Fruit fly (Drosophila melanogaster) whole organism, embryonic: ENCODE data around the gene CG12948.

ENCODE experiments used
- CG12219 ChIP-seq: fragments of 200-800 bp; sonication (Bioruptor generic); optimal IDR thresholded peaks from 3 replicates; lab custom pipeline; 2018; ENCODE audit warnings: missing biosample characterization, mild to moderate bottlenecking, missing genetic modification characterization
- CG1233 ChIP-seq: fragments of 200-800 bp; sonication (Bioruptor generic); optimal IDR thresholded peaks from 4 replicates; lab custom pipeline; 2018; ENCODE audit warnings: missing biosample characterization, mild to moderate bottlenecking, missing genetic modification characterization
- CG17361 ChIP-seq: fragments of 200-800 bp; sonication (Bioruptor generic); IDR thresholded peaks from 3 replicates; pipeline ENCODE4 v1.3.6; 2022; ENCODE audit warnings: missing biosample characterization, missing genetic modification characterization
- CG17912 ChIP-seq: fragments of 200-800 bp; sonication (Bioruptor generic); optimal IDR thresholded peaks from 2 replicates; lab custom pipeline; 2018; ENCODE audit warnings: missing biosample characterization, mild to moderate bottlenecking, missing genetic modification characterization
- CG18476 ChIP-seq: fragments of 200-800 bp; sonication (Bioruptor generic); optimal IDR thresholded peaks from 2 replicates; lab custom pipeline; 2016; ENCODE audit warnings: missing biosample characterization, mild to moderate bottlenecking, missing genetic modification characterization
- CG2202 ChIP-seq: fragments of 200-800 bp; sonication (Bioruptor generic); optimal IDR thresholded peaks from 2 replicates; lab custom pipeline; 2018; ENCODE audit warnings: missing biosample characterization, mild to moderate bottlenecking, missing genetic modification characterization
- CG2875 ChIP-seq: fragments of 200-800 bp; sonication (Bioruptor generic); optimal IDR thresholded peaks from 2 replicates; lab custom pipeline; 2017; ENCODE audit warnings: missing biosample characterization, mild to moderate bottlenecking, missing genetic modification characterization, missing genetic modification reagents
- CG3065 ChIP-seq: fragments of 200-800 bp; sonication (Bioruptor generic); optimal IDR thresholded peaks from 2 replicates; lab custom pipeline; 2016; ENCODE audit warnings: missing biosample characterization, missing genetic modification characterization
- CG31388 ChIP-seq: fragments of 200-800 bp; sonication (Bioruptor generic); optimal IDR thresholded peaks from 2 replicates; lab custom pipeline; 2016; ENCODE audit warnings: missing biosample characterization, missing genetic modification characterization
- CG32532 ChIP-seq: fragments of 200-800 bp; sonication (Bioruptor generic); IDR thresholded peaks from 2 replicates; pipeline ENCODE4 v1.3.6; 2022; ENCODE audit warnings: missing biosample characterization, missing genetic modification characterization
- CG34376 ChIP-seq: fragments of 200-800 bp; sonication (Bioruptor generic); optimal IDR thresholded peaks from 2 replicates; lab custom pipeline; 2018; ENCODE audit warnings: missing biosample characterization, mild to moderate bottlenecking, missing genetic modification characterization
- CG4404 ChIP-seq: fragments of 200-800 bp; sonication (Bioruptor generic); IDR thresholded peaks from 2 replicates; pipeline ENCODE4 v1.3.6; 2022; ENCODE audit warnings: missing biosample characterization, missing genetic modification characterization
- CG6689 ChIP-seq: fragments of 200-800 bp; sonication (Bioruptor generic); IDR thresholded peaks from 2 replicates; pipeline ENCODE4 v1.3.6; 2022; ENCODE audit warnings: missing biosample characterization, missing genetic modification characterization
- CG7963 ChIP-seq: fragments of 200-800 bp; sonication (Bioruptor generic); IDR thresholded peaks from 3 replicates; pipeline ENCODE4 v1.3.6; 2022; ENCODE audit warnings: missing biosample characterization, missing genetic modification characterization; ENCODE audit not compliant: partially characterized antibody
- CG8765 ChIP-seq: fragments of 200-800 bp; sonication (Bioruptor generic); IDR thresholded peaks from 2 replicates; pipeline ENCODE4 v1.3.6; 2022; ENCODE audit warnings: missing biosample characterization, missing genetic modification characterization
- Dip3 ChIP-seq: fragments of 200-800 bp; sonication (Bioruptor generic); optimal IDR thresholded peaks from 3 replicates; lab custom pipeline; 2016; ENCODE audit warnings: missing biosample characterization, missing genetic modification characterization
- Dll ChIP-seq: fragments of 200-800 bp; sonication (Bioruptor generic); IDR thresholded peaks from 4 replicates; pipeline ENCODE4 v1.3.6; 2022; ENCODE audit warnings: missing biosample characterization, missing genetic modification characterization; ENCODE audit not compliant: partially characterized antibody
- MESR4 ChIP-seq: fragments of 200-800 bp; sonication (Bioruptor generic); optimal IDR thresholded peaks from 2 replicates; lab custom pipeline; 2018; ENCODE audit warnings: missing biosample characterization, mild to moderate bottlenecking, missing genetic modification characterization, moderate library complexity
- MTF-1 ChIP-seq: fragments of 200-800 bp; sonication (Bioruptor generic); optimal IDR thresholded peaks from 2 replicates; lab custom pipeline; 2018; ENCODE audit warnings: missing biosample characterization, mild to moderate bottlenecking, missing genetic modification characterization, borderline replicate concordance
- Myb ChIP-seq: fragments of 200-800 bp; sonication (Bioruptor generic); optimal IDR thresholded peaks from 2 replicates; lab custom pipeline; 2016; ENCODE audit warnings: missing biosample characterization, missing genetic modification characterization
- NC2α ChIP-seq: fragments of 200-800 bp; sonication (Bioruptor generic); optimal IDR thresholded peaks from 2 replicates; lab custom pipeline; 2016; ENCODE audit warnings: missing biosample characterization, missing genetic modification characterization
- PHDP ChIP-seq: fragments of 200-800 bp; sonication (Bioruptor generic); optimal IDR thresholded peaks from 3 replicates; lab custom pipeline; 2018; ENCODE audit warnings: missing biosample characterization, mild to moderate bottlenecking, missing genetic modification characterization, moderate library complexity
- Poxn ChIP-seq: fragments of 200-800 bp; sonication (Bioruptor generic); IDR thresholded peaks from 2 replicates; pipeline ENCODE4 v1.3.6; 2022; ENCODE audit warnings: missing biosample characterization, missing genetic modification characterization
- Ravus ChIP-seq: fragments of 200-800 bp; sonication (Bioruptor generic); IDR thresholded peaks from 2 replicates; pipeline ENCODE4 v1.3.6; 2022; ENCODE audit warnings: missing biosample characterization, missing genetic modification characterization
- Sry-δ ChIP-seq: fragments of 200-800 bp; sonication (Bioruptor generic); optimal IDR thresholded peaks from 2 replicates; lab custom pipeline; 2016; ENCODE audit warnings: missing biosample characterization, missing genetic modification characterization
- Trl ChIP-seq, 3 experiments: fragments of >200 bp in 2 of 3; fragments of 200-800 bp in 1 of 3; sonication (Bioruptor generic) in 1 of 3; optimal IDR thresholded peaks; 2 replicates in 1 of 3; 3 replicates in 2 of 3; lab custom pipeline; 2016 to 2017; ENCODE audit warnings: missing biosample characterization in 1 of 3, missing genetic modification characterization in 1 of 3
- ac ChIP-seq: fragments of 200-800 bp; sonication (Bioruptor generic); optimal IDR thresholded peaks from 3 replicates; lab custom pipeline; 2017; ENCODE audit warnings: missing biosample characterization, mild to moderate bottlenecking, missing genetic modification characterization
- br ChIP-seq: fragments of >200 bp; optimal IDR thresholded peaks from 2 replicates; lab custom pipeline; 2017
- crp ChIP-seq, 2 experiments: fragments of 200-800 bp; sonication (Bioruptor generic); optimal IDR thresholded peaks; 2 replicates in 1 of 2; 3 replicates in 1 of 2; lab custom pipeline; 2017; ENCODE audit warnings: missing biosample characterization in 2 of 2, missing genetic modification characterization in 2 of 2, mild to moderate bottlenecking in 1 of 2, moderate library complexity in 1 of 2
- hb ChIP-seq: fragments of 200-800 bp; sonication (Bioruptor generic); IDR thresholded peaks from 3 replicates; pipeline ENCODE4 v1.3.6; 2022; ENCODE audit warnings: missing biosample characterization, missing genetic modification characterization; ENCODE audit not compliant: partially characterized antibody
- jigr1 ChIP-seq: fragments of 200-800 bp; sonication (Bioruptor generic); IDR thresholded peaks from 3 replicates; pipeline ENCODE4 v1.3.6; 2022; ENCODE audit warnings: missing biosample characterization, missing genetic modification characterization
- lilli ChIP-seq: fragments of 200-800 bp; sonication (Bioruptor generic); optimal IDR thresholded peaks from 3 replicates; lab custom pipeline; 2016; ENCODE audit warnings: missing biosample characterization, missing genetic modification characterization
- maf-S ChIP-seq: fragments of 200-800 bp; sonication (Bioruptor generic); optimal IDR thresholded peaks from 2 replicates; lab custom pipeline; 2016; ENCODE audit warnings: missing biosample characterization, missing genetic modification characterization
- mam ChIP-seq: fragments of 200-800 bp; sonication (Bioruptor generic); optimal IDR thresholded peaks from 3 replicates; lab custom pipeline; 2016; ENCODE audit warnings: missing biosample characterization, missing genetic modification characterization
- nau ChIP-seq: fragments of 200-800 bp; sonication (Bioruptor generic); optimal IDR thresholded peaks from 3 replicates; lab custom pipeline; 2017; ENCODE audit warnings: missing biosample characterization, mild to moderate bottlenecking, missing genetic modification characterization, missing genetic modification reagents
- nmo ChIP-seq: fragments of 200-800 bp; sonication (Bioruptor generic); optimal IDR thresholded peaks from 2 replicates; lab custom pipeline; 2018; ENCODE audit warnings: missing biosample characterization, mild to moderate bottlenecking, missing genetic modification characterization, moderate library complexity
- oc ChIP-seq: fragments of 200-800 bp; sonication (Bioruptor generic); optimal IDR thresholded peaks from 2 replicates; lab custom pipeline; 2018; ENCODE audit warnings: missing biosample characterization, mild to moderate bottlenecking, missing genetic modification characterization, moderate library complexity
- pfk ChIP-seq: fragments of 200-800 bp; sonication (Bioruptor generic); optimal IDR thresholded peaks from 2 replicates; lab custom pipeline; 2018; ENCODE audit warnings: missing biosample characterization, mild to moderate bottlenecking, missing genetic modification characterization, moderate library complexity
- phol ChIP-seq: fragments of 200-800 bp; sonication (Bioruptor generic); optimal IDR thresholded peaks from 3 replicates; lab custom pipeline; 2018; ENCODE audit warnings: missing biosample characterization, mild to moderate bottlenecking, missing genetic modification characterization, moderate library complexity
- pnt ChIP-seq: fragments of 200-800 bp; sonication (Bioruptor generic); optimal IDR thresholded peaks from 3 replicates; lab custom pipeline; 2016; ENCODE audit warnings: missing biosample characterization, missing genetic modification characterization
- ro ChIP-seq: fragments of 200-800 bp; sonication (Bioruptor generic); IDR thresholded peaks from 2 replicates; pipeline ENCODE4 v1.3.6; 2022; ENCODE audit warnings: missing biosample characterization, missing genetic modification characterization
- so ChIP-seq: fragments of 200-800 bp; sonication (Bioruptor generic); IDR thresholded peaks from 3 replicates; pipeline ENCODE4 v1.3.6; 2022; ENCODE audit warnings: missing biosample characterization, missing genetic modification characterization
- sug ChIP-seq: fragments of 200-800 bp; optimal IDR thresholded peaks from 2 replicates; lab custom pipeline; 2019; ENCODE audit warnings: missing biosample characterization, mild to moderate bottlenecking, missing genetic modification characterization, moderate library complexity
- trh ChIP-seq: fragments of 200-800 bp; sonication (Bioruptor generic); optimal IDR thresholded peaks from 2 replicates; lab custom pipeline; 2016; ENCODE audit warnings: missing biosample characterization, missing genetic modification characterization
- vvl ChIP-seq: fragments of 200-800 bp; sonication (Bioruptor generic); IDR thresholded peaks from 2 replicates; pipeline ENCODE4 v1.3.6; 2022; ENCODE audit warnings: missing biosample characterization, missing genetic modification characterization
- wdn ChIP-seq: fragments of 200-800 bp; sonication (Bioruptor generic); IDR thresholded peaks from 2 replicates; pipeline ENCODE4 v1.3.6; 2022; ENCODE audit warnings: missing biosample characterization, missing genetic modification characterization
- wor ChIP-seq: fragments of 200-800 bp; sonication (Bioruptor generic); IDR thresholded peaks from 2 replicates; pipeline ENCODE4 v1.3.6; 2022; ENCODE audit warnings: missing biosample characterization, missing genetic modification characterization
- zen ChIP-seq: fragments of 200-800 bp; sonication (Bioruptor generic); optimal IDR thresholded peaks from 3 replicates; lab custom pipeline; 2018; ENCODE audit warnings: missing biosample characterization, mild to moderate bottlenecking, missing genetic modification characterization, moderate library complexity

Gene CG12948

DNA sequence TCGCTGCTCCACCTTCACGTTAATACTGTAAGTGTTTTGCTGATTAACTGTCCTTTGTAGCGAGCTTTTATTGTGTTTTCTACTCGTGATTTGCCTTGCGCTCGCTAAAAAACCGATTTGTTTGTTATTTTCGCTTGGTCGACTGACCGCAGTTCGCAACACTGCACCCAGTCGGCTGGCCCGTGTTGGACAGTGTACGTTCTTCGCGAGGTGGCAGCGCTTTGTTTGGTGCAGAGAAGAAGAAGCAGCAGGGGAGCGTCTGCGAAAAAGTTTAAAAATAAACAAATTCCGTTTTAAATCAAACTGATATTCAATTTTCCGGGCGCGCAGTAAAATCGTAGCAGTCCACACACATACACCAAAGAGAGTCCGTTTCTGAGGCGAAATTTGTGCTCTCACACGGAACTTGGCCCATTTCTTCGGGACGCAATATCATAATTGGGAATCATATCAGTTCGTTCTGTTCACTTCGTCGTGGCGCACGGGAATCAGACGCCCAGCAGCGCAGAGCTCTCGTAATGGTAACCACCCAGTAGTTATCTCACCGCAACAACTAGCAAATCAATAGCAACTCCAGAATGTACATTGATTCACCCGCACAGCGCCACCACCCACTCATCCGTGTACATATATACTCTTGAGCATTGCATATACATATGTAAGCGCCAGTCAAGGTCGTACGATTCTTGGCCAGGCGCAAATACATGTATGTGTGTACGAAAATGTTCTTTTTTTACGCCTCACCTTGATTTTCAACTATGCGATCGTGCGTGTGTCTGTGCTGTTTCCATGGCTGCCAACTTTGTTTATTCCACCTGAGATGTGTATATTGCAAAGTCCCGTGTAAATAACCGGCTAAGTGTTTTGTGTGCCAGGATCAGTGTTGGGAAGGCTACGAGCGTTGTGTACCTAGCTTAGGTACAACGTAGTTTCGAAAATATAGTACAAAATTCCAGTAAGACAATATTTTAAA lies 20.4 kb upstream of the CG12948 start, which contains the start of gene Naa80 (continued):
- TF ChIP-seq hb (GFP tag; lab: Robert Waterston, UW) (no peak; the same call in 2 of the 3 replicates), nau (GFP tag; lab: Kevin White, UChicago) (no peak), CG34376 (GFP tag; lab: Kevin White, UChicago) (peak; percentile 50), oc (tag; lab: Kevin White, UChicago) (no peak), pfk (no peak), Trl (optimal IDR thresholded peaks at IDR 0.05; lab: Kevin White, UChicago) (no peak), Trl (GFP tag; optimal IDR thresholded peaks at IDR 0.05; lab: Kevin White, UChicago) (peak; percentile 83), CG6689 (GFP tag; lab: Robert Waterston, UW) (no peak), CG17912 (GFP tag; lab: Kevin White, UChicago) (peak; percentile 82), NC2α (GFP tag; lab: Kevin White, UChicago) (peak; percentile 57), crp (GFP tag; optimal IDR thresholded peaks at IDR 0.05; lab: Kevin White, UChicago) (peak in 1 of 2 experiments; percentile 45), MESR4 (GFP tag; lab: Kevin White, UChicago) (peak; percentile 81), MTF-1 (GFP tag; lab: Kevin White, UChicago) (peak; percentile 20), trh (peak; percentile 19), CG8765 (GFP tag; lab: Robert Waterston, UW) (peak; percentile 38; the same call in 1 of the 2 replicates), jigr1 (GFP tag; lab: Robert Waterston, UW) (no peak), so (GFP tag; lab: Robert Waterston, UW) (no peak), wor (GFP tag; lab: Robert Waterston, UW) (no peak), CG32532 (GFP tag; lab: Robert Waterston, UW) (peak; percentile 61; the same call in 1 of the 2 replicates), CG18476 (GFP tag; lab: Kevin White, UChicago) (peak; percentile 43), vvl (GFP tag; lab: Robert Waterston, UW) (peak; percentile 72), zen (tag; lab: Kevin White, UChicago) (peak; percentile 15), sug (tag; lab: Kevin White, UChicago) (peak; percentile 71), Sry-δ (peak; percentile 54), lilli (GFP tag; lab: Kevin White, UChicago) (peak; percentile 75), mam (GFP tag; lab: Kevin White, UChicago) (peak; percentile 82), ro (no peak), Dll (GFP tag; lab: Robert Waterston, UW) (0 out of 4 replicates have a peak, but pooled peaks have one; percentile 39), CG4404 (GFP tag; lab: Robert Waterston, UW) (0 out of 2 replicates have a peak, but pooled peaks have one; percentile 11), CG7963 (GFP tag; lab: Robert Waterston, UW) (no peak), wdn (GFP tag; lab: Robert Waterston, UW) (no peak), Dip3 (GFP tag; lab: Kevin White, UChicago) (peak; percentile 83), maf-S (GFP tag; lab: Kevin White, UChicago) (peak; percentile 84), CG3065 (peak; percentile 36), Myb (peak; percentile 96), ac (no peak), Poxn (no peak), CG17361 (0 out of 3 replicates have a peak, but pooled peaks have one; percentile 10), br (lab: Kevin White, UChicago) (no peak), CG31388 (GFP tag; lab: Kevin White, UChicago) (no peak), CG12219 (GFP tag; lab: Kevin White, UChicago) (no peak), pnt (GFP tag; lab: Kevin White, UChicago) (peak; percentile 44), nmo (peak; percentile 63), PHDP (tag; lab: Kevin White, UChicago) (peak; percentile 35), CG2202 (no peak), phol (tag; lab: Kevin White, UChicago) (peak; percentile 28), CG1233 (GFP tag; lab: Kevin White, UChicago) (peak; percentile 31), CG2875 (GFP tag; lab: Kevin White, UChicago) (no peak), Ravus (no peak; the same call in 1 of the 2 replicates)
